Worm (Caenorhabditis elegans) whole organism, late embryonic: ENCODE results near the gene cnnm-5.

Experiments
- K09A11.1 ChIP-seq: sonication (generic microtip); optimal IDR thresholded peaks from 2 replicates; lab custom pipeline; 2017; ENCODE audit warnings: antibody characterized with exemption, mild to moderate bottlenecking, missing genetic modification characterization, missing compliant biosample characterization; ENCODE audit not compliant: insufficient read depth
- ceh-18 ChIP-seq: sonication (generic microtip); optimal IDR thresholded peaks from 2 replicates; lab custom pipeline; 2016; ENCODE audit warnings: missing genetic modification characterization, missing compliant biosample characterization
- eyg-1 ChIP-seq: sonication (generic microtip); optimal IDR thresholded peaks from 2 replicates; lab custom pipeline; 2016; ENCODE audit warnings: missing genotype, missing genetic modification characterization, missing compliant biosample characterization
- hlh-6 ChIP-seq: sonication (generic microtip); optimal IDR thresholded peaks from 2 replicates; lab custom pipeline; 2016; ENCODE audit warnings: missing genotype, missing genetic modification characterization, missing compliant biosample characterization
- nfya-1 ChIP-seq: sonication (generic microtip); optimal IDR thresholded peaks from 2 replicates; lab custom pipeline; 2017; ENCODE audit warnings: missing genetic modification characterization, mild to moderate bottlenecking, missing compliant biosample characterization, antibody characterized with exemption, moderate library complexity
- pat-9 ChIP-seq: fragments of 200-800 bp; sonication (Bioruptor generic); optimal IDR thresholded peaks from 2 replicates; lab custom pipeline; 2018; ENCODE audit warnings: mild to moderate bottlenecking, missing genetic modification characterization, moderate library complexity, missing compliant biosample characterization
- rnt-1 ChIP-seq: sonication (generic microtip); optimal IDR thresholded peaks from 2 replicates; lab custom pipeline; 2016; ENCODE audit warnings: missing genetic modification characterization, missing compliant biosample characterization
- unc-55 ChIP-seq: sonication (generic microtip); optimal IDR thresholded peaks from 2 replicates; lab custom pipeline; 2017; ENCODE audit warnings: missing biosample characterization, missing genetic modification reagents, missing genetic modification characterization

Gene cnnm-5

ce11 chrIII:3783914-3784313 is 45.1 kb downstream of the cnnm-5 start:
- TF ChIP-seq unc-55 = peak; percentile 37
- TF ChIP-seq eyg-1 (tag; lab: Kevin White, UChicago) = no peak

DNA sequence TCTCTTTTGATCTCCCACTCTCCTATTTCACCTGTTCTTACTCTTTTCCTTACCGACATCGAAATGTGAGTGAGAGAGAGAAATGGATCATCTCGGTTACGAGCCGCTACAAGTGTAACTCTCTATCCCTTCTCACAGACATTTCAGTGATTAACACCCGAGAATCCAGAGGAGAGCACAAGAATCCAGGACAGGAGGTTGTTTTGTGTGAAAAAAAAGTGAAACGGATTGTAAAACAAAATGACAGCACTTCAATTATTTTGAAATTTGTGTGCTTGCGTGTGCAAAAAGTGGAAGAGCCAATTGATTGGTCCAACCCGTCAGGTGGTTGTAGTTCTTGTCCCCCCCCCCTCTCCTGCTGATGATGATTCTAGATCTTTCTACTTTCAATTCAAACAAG is 46.2 kb downstream of the cnnm-5 start:
- TF ChIP-seq pat-9 (tag; lab: Kevin White, UChicago) = no peak
- peak; percentile 59 for TF ChIP-seq unc-55
- TF ChIP-seq K09A11.1 = no peak
- TF ChIP-seq ceh-18 (tag; lab: Kevin White, UChicago) = peak; percentile 74
- TF ChIP-seq nfya-1 (tag; lab: Kevin White, UChicago) = peak; percentile 13
- peak; percentile 28 for TF ChIP-seq rnt-1

DNA sequence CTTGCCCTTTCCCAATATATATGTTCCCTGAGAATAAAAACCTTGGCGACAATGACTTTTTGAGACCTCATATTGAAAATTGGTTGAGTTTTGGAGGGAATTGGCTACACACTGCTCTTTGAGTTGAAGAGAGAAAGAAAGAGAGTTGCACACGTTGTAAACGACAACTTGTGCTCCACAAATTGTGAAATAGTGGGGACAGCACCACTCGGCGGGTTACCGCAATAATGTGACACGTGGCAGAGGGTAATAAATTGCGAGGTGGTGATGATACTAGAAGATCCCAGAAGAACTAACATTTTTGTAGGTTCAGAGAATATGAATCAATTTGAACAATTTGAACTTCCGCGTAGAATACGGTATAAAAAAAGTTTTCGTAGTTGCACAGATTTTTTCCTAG is 47.2 kb downstream of the cnnm-5 start:
- TF ChIP-seq rnt-1 = peak; percentile 34
- no peak for TF ChIP-seq hlh-6 (tag; lab: Kevin White, UChicago)
